Worm (Caenorhabditis elegans) whole organism, late embryonic: Measurements from ENCODE around the gene T23E7.2.

Experiments
- nfya-1 ChIP-seq: sonication (generic microtip); optimal IDR thresholded peaks from 2 replicates; lab custom pipeline; 2017; ENCODE audit warnings: missing genetic modification characterization, mild to moderate bottlenecking, missing compliant biosample characterization, antibody characterized with exemption, moderate library complexity
- nhr-11 ChIP-seq: fragments of 150-350 bp; optimal IDR thresholded peaks from 2 replicates; lab custom pipeline; 2014; ENCODE audit warnings: missing biosample characterization, missing genetic modification characterization
- rnt-1 ChIP-seq: sonication (generic microtip); optimal IDR thresholded peaks from 2 replicates; lab custom pipeline; 2016; ENCODE audit warnings: missing genetic modification characterization, missing compliant biosample characterization

DNA sequence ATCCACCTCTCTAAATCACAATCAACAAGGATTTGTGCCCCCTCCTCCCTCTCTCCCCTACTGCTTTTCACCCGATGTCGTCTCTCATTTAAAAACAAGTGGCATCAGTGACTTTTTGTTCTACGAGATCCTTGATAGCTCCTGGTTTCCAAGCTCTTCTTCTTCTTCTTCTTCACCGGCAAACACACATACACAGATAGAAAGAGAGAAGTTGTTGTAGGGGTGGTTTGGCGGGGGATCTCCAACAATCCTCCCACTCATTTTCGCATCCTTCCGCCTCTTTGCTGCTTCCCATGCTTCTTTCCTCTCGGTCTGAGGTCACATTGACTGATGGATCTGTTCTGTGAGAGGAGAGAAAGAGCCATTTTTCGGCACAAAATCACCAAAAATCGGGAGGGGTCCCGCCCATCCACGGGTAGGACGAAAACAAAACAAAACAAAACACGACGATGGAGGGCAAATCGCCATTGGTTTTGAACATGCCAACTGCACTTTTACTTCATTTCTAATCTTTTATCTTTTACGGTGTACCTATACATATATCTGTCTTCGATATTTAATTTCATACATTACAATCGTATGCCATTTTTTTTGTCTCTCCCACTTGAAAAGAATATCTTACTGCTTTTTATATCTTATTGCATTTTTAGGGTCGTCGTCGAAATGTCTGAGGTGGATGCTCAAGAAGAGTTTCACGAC is at the start of gene T23E7.2:
- TF ChIP-seq nhr-11 (tag; lab: Kevin White, UChicago) = no peak
- peak; percentile 30 for TF ChIP-seq nfya-1 (tag; lab: Kevin White, UChicago)
- TF ChIP-seq rnt-1 (tag; lab: Kevin White, UChicago) = peak; percentile 26
